Fruit fly (Drosophila melanogaster): ENCODE measurements around the gene CG34043.
A peak's percentile ranks its signal among the peaks of the same experiment; 100 is the strongest.

The CG34043 gene

dm6 chr2L:10321036-10321583 lies 40.4 kb upstream of the CG34043 start (continued):
- TF ChIP-seq Eip74EF (GFP tag; optimal IDR thresholded peaks at IDR 0.05): no peak
- TF ChIP-seq CG17829 (tag; optimal IDR thresholded peaks at IDR 0.05): peak; percentile 9
- TF ChIP-seq Atf-2 (GFP tag; optimal IDR thresholded peaks at IDR 0.05): no peak
- TF ChIP-seq CG4328 (GFP tag; optimal IDR thresholded peaks at IDR 0.05): no peak
- no peak for TF ChIP-seq dysf (GFP tag; IDR thresholded peaks at IDR 0.05)
- TF ChIP-seq fru (optimal IDR thresholded peaks at IDR 0.05): no peak
- no peak for TF ChIP-seq CG8388 (GFP tag; optimal IDR thresholded peaks at IDR 0.05)
- no peak for TF ChIP-seq dan (GFP tag; IDR thresholded peaks at IDR 0.05)
- no peak for TF ChIP-seq caup (GFP tag; optimal IDR thresholded peaks at IDR 0.05; ENCODE audit: severe bottlenecking)
- TF ChIP-seq CG17359 (tag; optimal IDR thresholded peaks at IDR 0.05): no peak
- TF ChIP-seq hb (GFP tag; IDR thresholded peaks at IDR 0.05; ENCODE audit: partially characterized antibody): peak; percentile 68; the same call in 1 of the 3 replicates
- TF ChIP-seq MTF-1 (GFP tag; optimal IDR thresholded peaks at IDR 0.05; ENCODE audit: borderline replicate concordance): no peak
- no peak for TF ChIP-seq rib (GFP tag; IDR thresholded peaks at IDR 0.05)
- TF ChIP-seq Atf6 (GFP tag; IDR thresholded peaks at IDR 0.05): no peak
- TF ChIP-seq CG12104 (GFP tag; optimal IDR thresholded peaks at IDR 0.05): no peak
- peak; percentile 75 for TF ChIP-seq vnd (GFP tag; IDR thresholded peaks at IDR 0.05; ENCODE audit: partially characterized antibody)
- no peak for TF ChIP-seq CG18599 (GFP tag; optimal IDR thresholded peaks at IDR 0.05)
- no peak for TF ChIP-seq HHEX (GFP tag; optimal IDR thresholded peaks at IDR 0.05)
- peak; percentile 15 for TF ChIP-seq en (GFP tag; optimal IDR thresholded peaks at IDR 0.05)
- TF ChIP-seq CG8924 (tag; optimal IDR thresholded peaks at IDR 0.05): no peak
- TF ChIP-seq gfzf (GFP tag; optimal IDR thresholded peaks at IDR 0.05): peak; percentile 5
- no peak for TF ChIP-seq chinmo (GFP tag; IDR thresholded peaks at IDR 0.05; ENCODE audit: partially characterized antibody)
- TF ChIP-seq kay (GFP tag; optimal IDR thresholded peaks at IDR 0.05): no peak
- peak; percentile 10 for TF ChIP-seq slp2 (GFP tag; optimal IDR thresholded peaks at IDR 0.05)
- TF ChIP-seq Aef1 (GFP tag; IDR thresholded peaks at IDR 0.05): no peak
- TF ChIP-seq hbn (GFP tag; IDR thresholded peaks at IDR 0.05; ENCODE audit: partially characterized antibody): no peak; the same call in none of the 2 replicates
- TF ChIP-seq CG8359 (GFP tag; optimal IDR thresholded peaks at IDR 0.05; ENCODE audit: borderline replicate concordance): no peak
- no peak for TF ChIP-seq CG13296 (GFP tag; optimal IDR thresholded peaks at IDR 0.05)
- no peak for TF ChIP-seq B-H1 (GFP tag; IDR thresholded peaks at IDR 0.05)
- no peak for TF ChIP-seq Taf1 (GFP tag; IDR thresholded peaks at IDR 0.05)
- TF ChIP-seq gt (GFP tag; IDR thresholded peaks at IDR 0.05): no peak
- no peak for TF ChIP-seq zfh1 (GFP tag; IDR thresholded peaks at IDR 0.05)
- TF ChIP-seq Usf (GFP tag; optimal IDR thresholded peaks at IDR 0.05): no peak
- no peak for TF ChIP-seq CG12299 (tag; optimal IDR thresholded peaks at IDR 0.05)
- no peak for TF ChIP-seq Hr3 (GFP tag; optimal IDR thresholded peaks at IDR 0.05)
- TF ChIP-seq vvl (GFP tag; IDR thresholded peaks at IDR 0.05): 0 out of 2 replicates have a peak, but pooled peaks have one; percentile 5
- no peak for TF ChIP-seq Elba2 (GFP tag; optimal IDR thresholded peaks at IDR 0.05)
- TF ChIP-seq Ets65A (GFP tag): peak; percentile 85
- no peak for TF ChIP-seq ssp (GFP tag; IDR thresholded peaks at IDR 0.05)
- no peak for TF ChIP-seq CG15479 (GFP tag; optimal IDR thresholded peaks at IDR 0.05)
- TF ChIP-seq stc (GFP tag; IDR thresholded peaks at IDR 0.05): no peak
- no peak for TF ChIP-seq CG33213 (GFP tag; optimal IDR thresholded peaks at IDR 0.05)
- TF ChIP-seq HLH3B (GFP tag; IDR thresholded peaks at IDR 0.05): no peak
- TF ChIP-seq sob (GFP tag; IDR thresholded peaks at IDR 0.05): peak; percentile 33; the same call in 1 of the 2 replicates
- TF ChIP-seq CG10147 (GFP tag; optimal IDR thresholded peaks at IDR 0.05): no peak
- TF ChIP-seq phol (tag; optimal IDR thresholded peaks at IDR 0.05): peak; percentile 7
- no peak for TF ChIP-seq sim (GFP tag; IDR thresholded peaks at IDR 0.05)
- no peak for TF ChIP-seq dati (GFP tag; IDR thresholded peaks at IDR 0.05)
- no peak for TF ChIP-seq pfk (GFP tag; optimal IDR thresholded peaks at IDR 0.05)
- TF ChIP-seq PHDP (tag; optimal IDR thresholded peaks at IDR 0.05): no peak
- TF ChIP-seq CG2202 (tag; optimal IDR thresholded peaks at IDR 0.05): no peak
